Worm (Caenorhabditis elegans): ENCODE data around the gene W10G6.6.

W10G6.6 gene

ce11 chrX:16269969-16270368 is 19.4 kb upstream of the W10G6.6 start, which contains the start of gene ifa-3:
Gene ifa-3 (minus strand): TSS chrX:16270069.
- TF ChIP-seq C17E4.6 (GFP tag; IDR thresholded peaks at IDR 0.05) (no peak), cebp-2 (GFP tag; IDR thresholded peaks at IDR 0.05) (no peak), B0261.1 (tag; optimal IDR thresholded peaks at IDR 0.05) (no peak), nhr-179 (tag; optimal IDR thresholded peaks at IDR 0.05) (no peak), F57C9.4 (tag; optimal IDR thresholded peaks at IDR 0.05) (no peak), C06A6.2 (GFP tag; conservative IDR thresholded peaks at IDR 0.05) (no peak), cebp-1 (GFP tag; IDR thresholded peaks at IDR 0.05) (no peak), cebp-1 (tag; optimal IDR thresholded peaks at IDR 0.05) (no peak), F57A8.1 (GFP tag; optimal IDR thresholded peaks at IDR 0.05) (no peak), B0035.1 (tag; optimal IDR thresholded peaks at IDR 0.05) (no peak), ZK185.1 (tag; optimal IDR thresholded peaks at IDR 0.05; ENCODE audit: poor library complexity, severe bottlenecking) (no peak), madf-10 (tag; optimal IDR thresholded peaks at IDR 0.05) (no peak), nfyb-1 (GFP tag; IDR thresholded peaks at IDR 0.05) (no peak), F49E8.2 (tag; optimal IDR thresholded peaks at IDR 0.05; ENCODE audit: insufficient read depth) (no peak), fkh-3 (tag; optimal IDR thresholded peaks at IDR 0.05) (no peak), bed-1 (GFP tag; IDR thresholded peaks at IDR 0.05) (no peak), gei-17 (GFP tag; optimal IDR thresholded peaks at IDR 0.05) (no peak), hsf-1 (GFP tag; IDR thresholded peaks at IDR 0.05) (no peak)

ce11 chrX:16265636-16266384 is 15.2 kb upstream of the W10G6.6 start, which contains the start of gene mua-6:
Gene mua-6 (minus strand): TSS chrX:16265686.
- TF ChIP-seq lir-1 (GFP tag; conservative IDR thresholded peaks at IDR 0.05) (no peak), madf-6 (GFP tag; IDR thresholded peaks at IDR 0.05) (no peak), egl-44 (GFP tag; IDR thresholded peaks at IDR 0.05) (no peak), zfh-2 (GFP tag; conservative IDR thresholded peaks at IDR 0.05) (0 out of 2 replicates have a peak, but pooled peaks have one; percentile 12), lsl-1 (GFP tag; optimal IDR thresholded peaks at IDR 0.05) (no peak), atf-7 (tag; optimal IDR thresholded peaks at IDR 0.05) (no peak)

ce11 chrX:16263287-16263686 is 12.7 kb upstream of the W10G6.6 start:
- TF ChIP-seq Y53F4B.3 (GFP tag; IDR thresholded peaks at IDR 0.05): no peak
- no peak for TF ChIP-seq snpc-1.3 (tag; optimal IDR thresholded peaks at IDR 0.05; ENCODE audit: insufficient read depth)
- no peak for TF ChIP-seq B0035.1 (tag; optimal IDR thresholded peaks at IDR 0.05)
- TF ChIP-seq cebp-1 (GFP tag; IDR thresholded peaks at IDR 0.05): no peak
- no peak for TF ChIP-seq cebp-1 (tag; optimal IDR thresholded peaks at IDR 0.05)

ce11 chrX:16261993-16262392 is 11.4 kb upstream of the W10G6.6 start, which contains the start of gene sgk-1:
Gene sgk-1 (minus strand): TSS chrX:16262122.
- TF ChIP-seq hmg-20 (GFP tag; IDR thresholded peaks at IDR 0.05) (no peak), nhr-80 (tag; optimal IDR thresholded peaks at IDR 0.05) (peak; percentile 42)

ce11 chrX:16260077-16260476 is 9.5 kb upstream of the W10G6.6 start:
- TF ChIP-seq Y53G8AR.9 (GFP tag; conservative IDR thresholded peaks at IDR 0.05) (no peak), F57C9.4 (tag; optimal IDR thresholded peaks at IDR 0.05) (no peak), Y67H2A.10 (GFP tag; conservative IDR thresholded peaks at IDR 0.05) (no peak), zim-3 (tag; optimal IDR thresholded peaks at IDR 0.05) (no peak), F52B5.7 (tag; optimal IDR thresholded peaks at IDR 0.05) (no peak), nhr-80 (tag; optimal IDR thresholded peaks at IDR 0.05) (peak; percentile 48), atf-7 (tag; optimal IDR thresholded peaks at IDR 0.05) (peak; percentile 35), ztf-18 (tag; optimal IDR thresholded peaks at IDR 0.05) (no peak), lag-1 (GFP tag; IDR thresholded peaks at IDR 0.05) (no peak)
